Fruit fly (Drosophila melanogaster): ENCODE measurements around the gene AP-1gamma.
A peak's percentile ranks its signal among the peaks of the same experiment; 100 is the strongest.

AP-1gamma gene

DNA sequence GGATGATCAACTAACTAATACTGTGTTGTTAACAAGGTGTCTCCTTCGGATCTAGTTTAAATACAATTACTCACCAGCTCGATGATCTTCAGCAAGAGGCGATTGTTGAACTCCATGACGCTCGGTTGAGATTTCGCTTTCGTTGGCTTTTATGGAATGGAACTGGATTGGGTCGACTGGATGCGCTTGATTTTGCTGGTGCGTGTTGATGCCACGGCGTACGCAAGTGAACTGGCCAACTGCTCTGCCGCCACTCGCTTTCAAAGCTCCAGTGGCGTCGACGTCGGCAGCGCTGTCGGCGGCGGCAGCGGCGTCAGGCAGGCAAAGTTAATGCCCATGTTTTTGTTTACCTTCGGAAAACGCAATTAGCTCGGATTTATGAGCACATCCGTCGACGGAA lies 30.2 kb upstream of the AP-1gamma start, which contains the start of gene CG44325 (continued):
- TF ChIP-seq Deaf1 (tag; optimal IDR thresholded peaks at IDR 0.05) (peak; percentile 13), CG11398 (GFP tag; optimal IDR thresholded peaks at IDR 0.05) (peak; percentile 16), gro (GFP tag; optimal IDR thresholded peaks at IDR 0.05) (peak; percentile 48), HLH4C (GFP tag; IDR thresholded peaks at IDR 0.05; ENCODE audit: partially characterized antibody) (no peak; the same call in 2 of the 3 replicates), CG6272 (GFP tag; IDR thresholded peaks at IDR 0.05) (no peak), lbe (GFP tag; optimal IDR thresholded peaks at IDR 0.05) (peak; percentile 41), Dref (GFP tag; IDR thresholded peaks at IDR 0.05) (no peak), MESR4 (GFP tag; optimal IDR thresholded peaks at IDR 0.05) (peak; percentile 32), Adf1 (GFP tag; IDR thresholded peaks at IDR 0.05) (peak; percentile 96), kah (GFP tag; optimal IDR thresholded peaks at IDR 0.05) (no peak), CG32532 (GFP tag; IDR thresholded peaks at IDR 0.05) (peak; percentile 44; the same call in 1 of the 2 replicates), chm (GFP tag; IDR thresholded peaks at IDR 0.05) (peak; percentile 75), CG16779 (GFP tag; IDR thresholded peaks at IDR 0.05) (0 out of 2 replicates have a peak, but pooled peaks have one; percentile 40), CG18476 (GFP tag; optimal IDR thresholded peaks at IDR 0.05) (peak; percentile 8), CG15514 (GFP tag; optimal IDR thresholded peaks at IDR 0.05) (peak; percentile 34), hkb (optimal IDR thresholded peaks at IDR 0.05) (no peak), hkb (GFP tag; IDR thresholded peaks at IDR 0.05) (peak; percentile 44; the same call in 1 of the 2 replicates), CG8924 (tag; optimal IDR thresholded peaks at IDR 0.05) (peak; percentile 15), CG12769 (tag; optimal IDR thresholded peaks at IDR 0.05) (peak; percentile 72), ftz-f1 (GFP tag; optimal IDR thresholded peaks at IDR 0.05) (peak; percentile 16), odd (GFP tag; optimal IDR thresholded peaks at IDR 0.05) (peak; percentile 30), Med (GFP tag) (peak; percentile 88), CG13894 (tag; optimal IDR thresholded peaks at IDR 0.05) (peak; percentile 45), zf30C (GFP tag; optimal IDR thresholded peaks at IDR 0.05) (no peak), rib (GFP tag; IDR thresholded peaks at IDR 0.05) (0 out of 2 replicates have a peak, but pooled peaks have one; percentile 37), sob (GFP tag; IDR thresholded peaks at IDR 0.05) (0 out of 2 replicates have a peak, but pooled peaks have one; percentile 8), ap (GFP tag; IDR thresholded peaks at IDR 0.05) (peak; percentile 30; the same call in 1 of the 2 replicates), kni (GFP tag; optimal IDR thresholded peaks at IDR 0.05) (peak; percentile 19), mirr (GFP tag; optimal IDR thresholded peaks at IDR 0.05) (peak; percentile 41), Pdp1 (GFP tag; optimal IDR thresholded peaks at IDR 0.05) (peak in 1 of 2 experiments; percentile 12), CG3281 (GFP tag; optimal IDR thresholded peaks at IDR 0.05) (peak; percentile 38), Dbx (GFP tag; IDR thresholded peaks at IDR 0.05) (peak; percentile 38; the same call in 1 of the 3 replicates), HHEX (GFP tag; optimal IDR thresholded peaks at IDR 0.05) (peak; percentile 2), bsh (GFP tag; optimal IDR thresholded peaks at IDR 0.05) (peak in 1 of 2 experiments; percentile 33), CG12071 (GFP tag; optimal IDR thresholded peaks at IDR 0.05) (peak; percentile 39), CG7372 (GFP tag; IDR thresholded peaks at IDR 0.05) (no peak), gt (GFP tag; IDR thresholded peaks at IDR 0.05) (no peak), C15 (GFP tag; IDR thresholded peaks at IDR 0.05) (no peak), CG31441 (GFP tag; IDR thresholded peaks at IDR 0.05) (no peak), fd96Cb (tag; optimal IDR thresholded peaks at IDR 0.05) (no peak), pb (GFP tag; optimal IDR thresholded peaks at IDR 0.05) (no peak), Fer1 (GFP tag; optimal IDR thresholded peaks at IDR 0.05) (peak; percentile 32), sens (GFP tag) (peak; percentile 63), CG6765 (GFP tag; optimal IDR thresholded peaks at IDR 0.05) (peak; percentile 44), nom (GFP tag; optimal IDR thresholded peaks at IDR 0.05) (peak; percentile 81), Atf6 (GFP tag; IDR thresholded peaks at IDR 0.05) (0 out of 2 replicates have a peak, but pooled peaks have one; percentile 27), CG14965 (GFP tag; optimal IDR thresholded peaks at IDR 0.05; ENCODE audit: borderline replicate concordance) (no peak), CG6175 (GFP tag; IDR thresholded peaks at IDR 0.05) (peak; percentile 65; the same call in 1 of the 3 replicates), CG8290 (GFP tag; optimal IDR thresholded peaks at IDR 0.05) (no peak), CG8290 (tag; optimal IDR thresholded peaks at IDR 0.05) (peak in 1 of 2 experiments; percentile 70), CG13296 (GFP tag; optimal IDR thresholded peaks at IDR 0.05) (peak; percentile 34)
